Fruit fly (Drosophila melanogaster) Kc167 (cell line): ENCODE results near the gene CG34245.

Experiments used
- Myc ChIP-seq: fragments of >200 bp; optimal IDR thresholded peaks from 2 replicates; lab custom pipeline; 2017; ENCODE audit warnings: missing external identifiers
- Sin3A ChIP-seq: fragments of >200 bp; optimal IDR thresholded peaks from 2 replicates; lab custom pipeline; 2018; ENCODE audit warnings: missing external identifiers
- h ChIP-seq: fragments of >200 bp; optimal IDR thresholded peaks from 3 replicates; lab custom pipeline; 2018; ENCODE audit warnings: missing external identifiers
- insv ChIP-seq: fragments of >200 bp; optimal IDR thresholded peaks from 3 replicates; lab custom pipeline; 2018; ENCODE audit warnings: missing external identifiers
- psq ChIP-seq: fragments of >200 bp; optimal IDR thresholded peaks from 2 replicates; lab custom pipeline; 2017; ENCODE audit warnings: missing external identifiers
- ttk ChIP-seq: sonication (Bioruptor generic); optimal IDR thresholded peaks from 2 replicates; lab custom pipeline; 2017; ENCODE audit warnings: missing external identifiers

Gene CG34245

DNA sequence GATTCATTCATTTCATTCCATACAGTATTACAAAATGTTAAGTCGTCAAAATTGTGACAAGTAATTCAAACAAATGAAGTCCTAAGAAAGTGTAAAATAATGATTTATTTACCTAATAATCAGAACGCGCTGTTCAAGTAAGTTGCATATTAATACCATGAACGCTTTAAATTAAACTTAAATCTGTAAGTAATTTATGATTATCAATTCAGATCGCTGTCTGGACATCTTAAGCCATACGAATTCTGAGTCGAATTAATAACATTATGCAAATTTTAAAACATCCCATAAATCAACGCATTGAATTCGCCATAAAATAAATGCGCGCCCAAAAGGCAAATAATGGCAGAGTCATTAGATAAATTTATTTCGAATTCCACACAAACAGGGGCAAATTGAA is at the start of gene CG34245:
CG34245 (minus strand) TSS at position 101 of the 400 bp plus-strand sequence.
- TF ChIP-seq h (lab: Kevin White, UChicago) = no peak
- no peak for TF ChIP-seq Myc (lab: Kevin White, UChicago)
- TF ChIP-seq Sin3A (lab: Kevin White, UChicago) = no peak
- TF ChIP-seq insv (lab: Kevin White, UChicago) = no peak
- no peak for TF ChIP-seq psq
- TF ChIP-seq ttk = no peak

DNA sequence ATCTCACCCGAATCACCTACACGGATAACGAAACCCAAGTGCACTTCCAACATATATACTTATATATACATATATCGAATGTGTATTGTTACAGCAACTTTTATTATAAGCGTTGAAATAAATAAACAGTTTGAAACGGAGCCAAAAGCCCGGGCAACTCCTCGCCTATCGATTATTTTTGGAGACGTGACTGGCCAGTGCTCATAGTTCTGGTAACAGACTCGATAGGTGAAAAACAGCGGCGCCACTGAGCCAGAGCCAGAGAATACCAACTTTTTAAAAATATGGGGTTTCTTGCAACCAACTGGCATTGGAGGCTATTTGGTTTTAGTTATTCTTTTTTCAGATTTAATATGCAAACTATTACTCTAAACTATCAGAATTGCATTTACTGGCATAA is 48.6 kb upstream of the CG34245 start:
- TF ChIP-seq psq = no peak

DNA sequence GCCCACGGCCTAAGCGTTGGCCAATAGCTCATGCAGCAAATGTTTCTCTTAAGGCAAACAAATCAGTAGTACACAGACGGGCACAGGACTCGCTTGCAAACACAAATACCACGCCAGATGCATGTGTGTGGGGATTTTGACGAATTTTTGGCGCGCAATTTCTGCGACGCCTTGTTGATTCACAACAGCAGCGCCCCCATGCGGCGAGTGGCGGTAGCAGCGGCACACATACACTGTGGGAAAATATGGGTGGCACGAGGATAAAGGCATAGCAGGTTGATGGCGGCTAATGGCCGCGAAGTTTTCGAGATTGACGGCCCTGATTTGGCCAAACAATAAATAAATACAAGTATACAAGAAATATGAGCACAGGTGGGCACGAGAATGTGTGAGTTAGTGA is 31.4 kb upstream of the CG34245 start:
- TF ChIP-seq Sin3A (lab: Kevin White, UChicago) (no peak), psq (no peak), h (lab: Kevin White, UChicago) (no peak), Myc (lab: Kevin White, UChicago) (no peak), insv (lab: Kevin White, UChicago) (no peak)

DNA sequence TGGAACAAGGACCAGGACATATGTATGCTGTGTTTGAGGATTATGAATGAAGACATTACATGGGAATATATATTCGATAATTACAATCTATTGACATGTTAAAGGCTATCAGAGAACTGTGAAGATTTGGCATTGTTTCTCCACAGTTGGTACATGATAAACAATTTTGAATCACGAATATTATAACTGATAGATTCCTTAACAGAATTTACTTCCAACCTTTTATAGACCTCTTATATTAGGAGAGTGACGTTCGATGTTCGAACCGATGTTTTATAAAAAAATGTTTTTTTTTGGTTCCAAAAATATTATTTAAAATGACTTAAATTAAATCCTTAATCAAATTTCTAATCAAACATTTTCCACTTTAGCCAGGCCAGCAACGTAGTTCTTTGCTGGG is 9.3 kb upstream of the CG34245 start, which contains the start of gene DCX-EMAP:
DCX-EMAP (plus strand) TSS at position 301 of the 400 bp plus-strand sequence.
- TF ChIP-seq ttk = no peak
- no peak for TF ChIP-seq insv (lab: Kevin White, UChicago)
- no peak for TF ChIP-seq Myc (lab: Kevin White, UChicago)
- no peak for TF ChIP-seq h (lab: Kevin White, UChicago)

DNA sequence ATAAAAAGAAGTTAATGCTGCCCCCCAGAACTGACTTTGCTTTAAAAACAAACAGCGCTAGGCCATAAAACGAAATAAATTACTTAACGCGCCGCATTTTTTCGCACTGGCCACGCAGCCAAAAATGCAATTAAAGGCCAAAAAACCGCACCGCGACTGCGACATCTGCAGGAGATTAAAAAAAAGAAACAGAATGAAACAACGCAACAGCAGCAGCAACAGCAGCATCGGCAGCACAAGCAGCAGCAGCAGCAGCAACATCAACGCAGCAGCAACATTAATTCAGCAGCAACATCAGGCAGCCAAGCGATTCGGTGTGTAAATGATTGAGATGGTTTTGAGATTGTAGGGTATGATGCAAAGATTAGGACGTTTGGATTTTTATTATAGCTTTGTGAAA is 18.6 kb downstream of the CG34245 start:
- TF ChIP-seq psq (no peak), ttk (no peak), insv (lab: Kevin White, UChicago) (no peak), Sin3A (lab: Kevin White, UChicago) (no peak), Myc (lab: Kevin White, UChicago) (no peak), h (lab: Kevin White, UChicago) (no peak)

DNA sequence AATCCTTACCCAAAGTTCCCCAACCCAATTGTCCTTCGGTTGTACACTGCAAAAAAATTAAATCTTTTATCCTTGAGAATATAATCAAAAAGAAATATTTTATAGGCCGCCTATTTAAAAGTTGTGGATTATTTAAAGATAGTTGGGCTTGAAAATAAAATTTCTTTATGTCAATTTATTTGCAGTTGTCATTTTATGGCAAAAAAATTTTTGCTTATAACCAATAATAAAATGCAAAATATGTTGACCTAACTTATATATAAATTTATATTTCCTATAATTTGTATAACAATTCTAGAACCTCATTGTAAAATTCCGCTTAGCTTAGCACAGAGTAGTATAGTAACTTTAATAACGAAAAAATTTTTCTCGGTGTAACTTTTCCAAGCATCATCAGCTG is 46.8 kb downstream of the CG34245 start:
- no peak for TF ChIP-seq Sin3A (lab: Kevin White, UChicago)
